Worm (Caenorhabditis elegans): ENCODE results near the gene C02F12.5.

DNA sequence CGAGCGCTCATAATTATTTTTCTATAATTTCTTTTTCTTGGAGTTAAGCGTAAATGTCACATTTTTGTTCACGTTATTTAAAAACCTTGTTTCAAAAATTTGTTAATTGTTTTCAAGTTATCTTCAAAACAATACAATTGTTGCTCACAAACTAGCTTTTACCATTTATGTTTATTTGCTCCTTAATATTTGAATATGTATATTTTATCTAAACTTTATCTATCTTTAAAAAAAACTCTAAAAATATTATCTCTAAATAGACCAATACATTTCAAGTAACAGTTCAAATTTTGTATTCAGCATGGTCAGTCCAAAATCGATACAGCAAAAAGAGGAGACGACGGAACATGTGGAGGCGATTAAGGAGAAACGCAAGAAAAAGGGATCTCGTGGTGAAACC lies 15.9 kb downstream of the C02F12.5 start, which contains the start of gene R11G1.7:
- TF ChIP-seq nhr-76 (tag; optimal IDR thresholded peaks at IDR 0.05) = no peak
- TF ChIP-seq hlh-1 (tag; optimal IDR thresholded peaks at IDR 0.05) = no peak
- TF ChIP-seq nhr-28 (tag; optimal IDR thresholded peaks at IDR 0.05) = no peak
- no peak for TF ChIP-seq lin-13 (tag; optimal IDR thresholded peaks at IDR 0.05)
- no peak for TF ChIP-seq pha-4 (tag; optimal IDR thresholded peaks at IDR 0.05)
- TF ChIP-seq M03D4.4 (tag; optimal IDR thresholded peaks at IDR 0.05) = no peak
- TF ChIP-seq elt-1 (tag; optimal IDR thresholded peaks at IDR 0.05; ENCODE audit: borderline replicate concordance, insufficient read depth) = no peak
- no peak for TF ChIP-seq nhr-237 (tag; optimal IDR thresholded peaks at IDR 0.05)
- TF ChIP-seq snpc-4 (tag; optimal IDR thresholded peaks at IDR 0.05) = no peak
- no peak for TF ChIP-seq ceh-39 (tag; optimal IDR thresholded peaks at IDR 0.05)
- TF ChIP-seq blmp-1 (tag; optimal IDR thresholded peaks at IDR 0.05) = no peak
